Worm (Caenorhabditis elegans): ENCODE measurements around the gene srx-117.

Gene srx-117

ce11 chrV:5677947-5678346, 33.7 kb downstream of the srx-117 start:
- TF ChIP-seq hlh-1 (tag; optimal IDR thresholded peaks at IDR 0.05) = no peak
- no peak for TF ChIP-seq unc-62 (GFP tag; optimal IDR thresholded peaks at IDR 0.05)

DNA sequence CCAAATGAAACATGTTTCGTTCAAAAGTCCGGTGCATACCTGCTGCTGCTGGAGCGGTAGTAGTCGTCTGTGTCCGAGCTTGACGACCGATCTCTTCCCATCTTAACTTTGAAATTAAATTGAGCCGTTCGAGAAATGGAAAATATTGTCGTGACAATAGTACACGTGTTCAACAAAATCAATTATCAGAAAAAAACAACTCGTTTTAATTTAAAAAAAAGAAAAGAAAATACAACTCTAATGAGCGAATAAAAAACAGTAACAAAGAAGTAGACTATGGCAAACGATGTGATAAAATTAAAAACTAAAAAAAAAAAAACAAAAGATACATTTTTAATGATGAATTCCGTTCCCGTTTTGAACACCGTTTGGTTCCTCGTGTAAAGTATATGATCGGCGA, 38.3 kb downstream of the srx-117 start, which contains the start of gene prp-39:
Gene prp-39 (minus strand): TSS at position 101 of the 400 bp plus-strand sequence.
- TF ChIP-seq ham-2 (GFP tag; optimal IDR thresholded peaks at IDR 0.05) (no peak), bed-3 (GFP tag; optimal IDR thresholded peaks at IDR 0.05) (no peak), lin-32 (GFP tag; optimal IDR thresholded peaks at IDR 0.05) (no peak), flh-1 (GFP tag; optimal IDR thresholded peaks at IDR 0.05) (no peak), unc-62 (GFP tag; optimal IDR thresholded peaks at IDR 0.05) (no peak), unc-39 (tag; optimal IDR thresholded peaks at IDR 0.05) (no peak), nhr-76 (tag; optimal IDR thresholded peaks at IDR 0.05) (no peak), drap-1 (GFP tag; optimal IDR thresholded peaks at IDR 0.05) (no peak), unc-120 (tag; optimal IDR thresholded peaks at IDR 0.05; ENCODE audit: poor library complexity, severe bottlenecking) (no peak), ces-1 (GFP tag; optimal IDR thresholded peaks at IDR 0.05) (no peak), blmp-1 (tag; optimal IDR thresholded peaks at IDR 0.05) (no peak), lin-13 (tag; optimal IDR thresholded peaks at IDR 0.05) (no peak), sem-2 (GFP tag; optimal IDR thresholded peaks at IDR 0.05) (no peak)

ce11 chrV:5684534-5684933, 40.3 kb downstream of the srx-117 start, which contains the start of the genes hmgs-1 and F25B4.4:
hmgs-1 (minus strand) TSS chrV:5684589.
F25B4.4 (plus strand) TSS chrV:5684873.
- TF ChIP-seq nhr-12 (tag; optimal IDR thresholded peaks at IDR 0.05) (no peak), ces-1 (GFP tag; optimal IDR thresholded peaks at IDR 0.05) (peak; percentile 85), sptf-1 (tag; optimal IDR thresholded peaks at IDR 0.05) (peak; percentile 42), unc-120 (tag; optimal IDR thresholded peaks at IDR 0.05; ENCODE audit: poor library complexity, severe bottlenecking) (peak; percentile 98), zip-8 (tag; optimal IDR thresholded peaks at IDR 0.05) (no peak), ceh-43 (GFP tag; optimal IDR thresholded peaks at IDR 0.05) (no peak), tbx-8 (GFP tag; optimal IDR thresholded peaks at IDR 0.05) (no peak), bed-3 (GFP tag; optimal IDR thresholded peaks at IDR 0.05) (no peak), ceh-39 (tag; optimal IDR thresholded peaks at IDR 0.05) (peak; percentile 45), lsy-2 (tag; optimal IDR thresholded peaks at IDR 0.05) (peak; percentile 83), nhr-2 (tag; optimal IDR thresholded peaks at IDR 0.05) (peak; percentile 47), drap-1 (GFP tag; optimal IDR thresholded peaks at IDR 0.05) (peak; percentile 32), lin-32 (GFP tag; optimal IDR thresholded peaks at IDR 0.05) (no peak), blmp-1 (tag; optimal IDR thresholded peaks at IDR 0.05) (no peak), pha-4 (tag; optimal IDR thresholded peaks at IDR 0.05) (peak; percentile 71), flh-1 (GFP tag; optimal IDR thresholded peaks at IDR 0.05) (no peak), lin-13 (tag; optimal IDR thresholded peaks at IDR 0.05) (peak; percentile 87), snpc-4 (tag; optimal IDR thresholded peaks at IDR 0.05) (no peak), ceh-83 (GFP tag; optimal IDR thresholded peaks at IDR 0.05) (no peak), sem-2 (GFP tag; optimal IDR thresholded peaks at IDR 0.05) (no peak), mab-5 (tag; optimal IDR thresholded peaks at IDR 0.05) (peak; percentile 15), cnd-1 (tag; optimal IDR thresholded peaks at IDR 0.05) (no peak), elt-1 (tag; optimal IDR thresholded peaks at IDR 0.05; ENCODE audit: borderline replicate concordance, insufficient read depth) (no peak), nhr-237 (tag; optimal IDR thresholded peaks at IDR 0.05) (peak; percentile 91), M03D4.4 (tag; optimal IDR thresholded peaks at IDR 0.05) (no peak), unc-62 (GFP tag; optimal IDR thresholded peaks at IDR 0.05) (peak; percentile 27), mls-2 (tag; optimal IDR thresholded peaks at IDR 0.05) (peak; percentile 31), nhr-28 (tag; optimal IDR thresholded peaks at IDR 0.05) (no peak), mep-1 (tag; optimal IDR thresholded peaks at IDR 0.05) (peak; percentile 95), ztf-11 (tag; optimal IDR thresholded peaks at IDR 0.05) (no peak), elt-3 (tag; optimal IDR thresholded peaks at IDR 0.05) (no peak), unc-39 (tag; optimal IDR thresholded peaks at IDR 0.05) (no peak), nhr-76 (tag; optimal IDR thresholded peaks at IDR 0.05) (no peak), hlh-1 (tag; optimal IDR thresholded peaks at IDR 0.05) (peak; percentile 26), ham-2 (GFP tag; optimal IDR thresholded peaks at IDR 0.05) (no peak)

All from whole organism, mixed stage, embryonic.